Worm (Caenorhabditis elegans) whole organism, late embryonic: ENCODE measurements around the gene C05G5.5.

ENCODE experiments used
- F13H6.1 ChIP-seq: sonication (generic microtip); optimal IDR thresholded peaks from 2 replicates; lab custom pipeline; 2016; ENCODE audit warnings: missing genetic modification characterization, missing compliant biosample characterization
- K02D7.2 ChIP-seq: sonication (generic microtip); optimal IDR thresholded peaks from 2 replicates; lab custom pipeline; 2017; ENCODE audit warnings: mild to moderate bottlenecking, missing genetic modification characterization, missing compliant biosample characterization
- K09A11.1 ChIP-seq: sonication (generic microtip); optimal IDR thresholded peaks from 2 replicates; lab custom pipeline; 2017; ENCODE audit warnings: antibody characterized with exemption, mild to moderate bottlenecking, missing genetic modification characterization, missing compliant biosample characterization; ENCODE audit not compliant: insufficient read depth
- Y22D7AL.16 ChIP-seq: sonication (generic microtip); optimal IDR thresholded peaks from 2 replicates; lab custom pipeline; 2016; ENCODE audit warnings: missing genetic modification characterization, missing compliant biosample characterization
- ahr-1 ChIP-seq: sonication (generic microtip); optimal IDR thresholded peaks from 2 replicates; lab custom pipeline; 2016; ENCODE audit warnings: missing genetic modification characterization, missing compliant biosample characterization
- ama-1 ChIP-seq: fragments of 150-350 bp; optimal IDR thresholded peaks from 2 replicates; lab custom pipeline; 2014
- ceh-14 ChIP-seq: sonication (generic microtip); optimal IDR thresholded peaks from 2 replicates; lab custom pipeline; 2016; ENCODE audit warnings: missing genotype, missing genetic modification characterization, missing compliant biosample characterization
- ceh-18 ChIP-seq: sonication (generic microtip); optimal IDR thresholded peaks from 2 replicates; lab custom pipeline; 2016; ENCODE audit warnings: missing genetic modification characterization, missing compliant biosample characterization
- ceh-2 ChIP-seq: sonication (generic microtip); optimal IDR thresholded peaks from 2 replicates; lab custom pipeline; 2016; ENCODE audit warnings: missing genotype, missing genetic modification characterization, missing compliant biosample characterization
- ceh-22 ChIP-seq: sonication (generic microtip); optimal IDR thresholded peaks from 2 replicates; lab custom pipeline; 2017; ENCODE audit warnings: missing biosample characterization, missing genetic modification characterization
- ceh-24 ChIP-seq: sonication (generic microtip); optimal IDR thresholded peaks from 2 replicates; lab custom pipeline; 2016; ENCODE audit warnings: mild to moderate bottlenecking, missing genetic modification characterization, missing compliant biosample characterization
- ceh-30 ChIP-seq: fragments of 150-350 bp; optimal IDR thresholded peaks from 2 replicates; lab custom pipeline; 2014; ENCODE audit warnings: missing biosample characterization, missing genetic modification characterization
- ceh-34 ChIP-seq: sonication (generic microtip); optimal IDR thresholded peaks from 2 replicates; lab custom pipeline; 2016; ENCODE audit warnings: mild to moderate bottlenecking, missing genetic modification characterization, missing compliant biosample characterization
- ceh-45 ChIP-seq: fragments of 200-800 bp; sonication (Bioruptor generic); IDR thresholded peaks from 2 replicates; pipeline ENCODE4 v1.3.6; 2022; ENCODE audit warnings: missing genetic modification reagents, missing genetic modification characterization, missing compliant biosample characterization
- ceh-48 ChIP-seq: sonication (generic microtip); optimal IDR thresholded peaks from 2 replicates; lab custom pipeline; 2016; ENCODE audit warnings: missing genetic modification characterization, inconsistent platforms, missing compliant biosample characterization
- ceh-6 ChIP-seq: fragments of 200-800 bp; sonication (Bioruptor generic); optimal IDR thresholded peaks from 2 replicates; lab custom pipeline; 2018; ENCODE audit warnings: mild to moderate bottlenecking, missing genetic modification characterization, missing compliant biosample characterization
- ceh-9 ChIP-seq: sonication (generic microtip); optimal IDR thresholded peaks from 2 replicates; lab custom pipeline; 2016; ENCODE audit warnings: mild to moderate bottlenecking, missing genetic modification characterization, inconsistent platforms, missing compliant biosample characterization
- che-1 ChIP-seq: sonication (generic microtip); optimal IDR thresholded peaks from 2 replicates; lab custom pipeline; 2016; ENCODE audit warnings: mild to moderate bottlenecking, missing genetic modification characterization, missing compliant biosample characterization
- dmd-4 ChIP-seq: sonication (generic microtip); optimal IDR thresholded peaks from 2 replicates; lab custom pipeline; 2016; ENCODE audit warnings: borderline replicate concordance, missing genetic modification characterization, missing compliant biosample characterization
- dve-1 ChIP-seq: sonication (generic microtip); optimal IDR thresholded peaks from 2 replicates; lab custom pipeline; 2017; ENCODE audit warnings: antibody characterized with exemption, mild to moderate bottlenecking, missing genetic modification characterization, missing compliant biosample characterization
- elt-2 ChIP-seq: sonication (generic microtip); optimal IDR thresholded peaks from 2 replicates; lab custom pipeline; 2016; ENCODE audit warnings: missing genetic modification reagents, missing genetic modification characterization, missing compliant biosample characterization
- fkh-10 ChIP-seq: fragments of 150-350 bp; optimal IDR thresholded peaks from 2 replicates; lab custom pipeline; 2014; ENCODE audit warnings: missing biosample characterization, missing genetic modification reagents, missing genetic modification characterization
- gmeb-2 ChIP-seq: sonication (generic microtip); optimal IDR thresholded peaks from 2 replicates; lab custom pipeline; 2016; ENCODE audit warnings: missing genetic modification characterization, inconsistent platforms, missing compliant biosample characterization
- hlh-13 ChIP-seq: fragments of 200-800 bp; sonication (Bioruptor generic); optimal IDR thresholded peaks from 2 replicates; lab custom pipeline; 2018; ENCODE audit warnings: mild to moderate bottlenecking, missing genetic modification characterization, missing compliant biosample characterization
- hlh-15 ChIP-seq: sonication (generic microtip); optimal IDR thresholded peaks from 2 replicates; lab custom pipeline; 2016; ENCODE audit warnings: missing genetic modification characterization, missing compliant biosample characterization
- hlh-6 ChIP-seq: sonication (generic microtip); optimal IDR thresholded peaks from 2 replicates; lab custom pipeline; 2016; ENCODE audit warnings: missing genotype, missing genetic modification characterization, missing compliant biosample characterization
- hlh-8 ChIP-seq: sonication (generic microtip); optimal IDR thresholded peaks from 2 replicates; lab custom pipeline; 2016; ENCODE audit warnings: missing genotype, missing genetic modification characterization, missing compliant biosample characterization
- lim-6 ChIP-seq: sonication (generic microtip); optimal IDR thresholded peaks from 2 replicates; lab custom pipeline; 2016; ENCODE audit warnings: missing genetic modification characterization, missing compliant biosample characterization
- lin-11 ChIP-seq: fragments of 200-800 bp; sonication (Bioruptor generic); optimal IDR thresholded peaks from 2 replicates; lab custom pipeline; 2018; ENCODE audit warnings: mild to moderate bottlenecking, missing genetic modification characterization, missing compliant biosample characterization
- madf-2 ChIP-seq: sonication (generic microtip); optimal IDR thresholded peaks from 2 replicates; lab custom pipeline; 2017; ENCODE audit warnings: missing genetic modification characterization, missing compliant biosample characterization
- nfya-1 ChIP-seq: sonication (generic microtip); optimal IDR thresholded peaks from 2 replicates; lab custom pipeline; 2017; ENCODE audit warnings: missing genetic modification characterization, mild to moderate bottlenecking, missing compliant biosample characterization, antibody characterized with exemption, moderate library complexity
- nhr-11 ChIP-seq: fragments of 150-350 bp; optimal IDR thresholded peaks from 2 replicates; lab custom pipeline; 2014; ENCODE audit warnings: missing biosample characterization, missing genetic modification characterization
- nhr-232 ChIP-seq: sonication (generic microtip); optimal IDR thresholded peaks from 2 replicates; lab custom pipeline; 2016; ENCODE audit warnings: missing genetic modification characterization, missing compliant biosample characterization
- npax-4 ChIP-seq: sonication (generic microtip); optimal IDR thresholded peaks from 2 replicates; lab custom pipeline; 2016; ENCODE audit warnings: missing genetic modification characterization, missing compliant biosample characterization
- pat-9 ChIP-seq: fragments of 200-800 bp; sonication (Bioruptor generic); optimal IDR thresholded peaks from 2 replicates; lab custom pipeline; 2018; ENCODE audit warnings: mild to moderate bottlenecking, missing genetic modification characterization, moderate library complexity, missing compliant biosample characterization
- pax-1 ChIP-seq: fragments of 150-350 bp; optimal IDR thresholded peaks from 2 replicates; lab custom pipeline; 2014; ENCODE audit warnings: missing biosample characterization, missing genetic modification characterization
- pha-2 ChIP-seq: sonication (generic microtip); optimal IDR thresholded peaks from 2 replicates; lab custom pipeline; 2017; ENCODE audit warnings: mild to moderate bottlenecking, missing genetic modification characterization, missing compliant biosample characterization
- pha-4 ChIP-seq: fragments of 150-350 bp; optimal IDR thresholded peaks from 2 replicates; lab custom pipeline; 2018; ENCODE audit warnings: missing biosample characterization, missing genetic modification reagents, missing genetic modification characterization
- pqm-1 ChIP-seq: sonication (generic microtip); optimal IDR thresholded peaks from 2 replicates; lab custom pipeline; 2016; ENCODE audit warnings: missing genetic modification characterization, missing compliant biosample characterization
- sdc-2 ChIP-seq: sonication (generic microtip); optimal IDR thresholded peaks from 2 replicates; lab custom pipeline; 2016; ENCODE audit warnings: missing genotype, missing genetic modification characterization, missing compliant biosample characterization
- sox-2 ChIP-seq: fragments of 200-800 bp; sonication (Bioruptor generic); IDR thresholded peaks from 2 replicates; pipeline ENCODE4 v1.3.6; 2022; ENCODE audit warnings: missing genetic modification reagents, missing genetic modification characterization, missing compliant biosample characterization
- sox-4 ChIP-seq: sonication (generic microtip); optimal IDR thresholded peaks from 2 replicates; lab custom pipeline; 2017; ENCODE audit warnings: mild to moderate bottlenecking, missing genetic modification characterization, inconsistent platforms, missing compliant biosample characterization
- syd-9 ChIP-seq: sonication (generic microtip); optimal IDR thresholded peaks from 2 replicates; lab custom pipeline; 2016; ENCODE audit warnings: mild to moderate bottlenecking, missing genetic modification characterization, moderate library complexity, missing compliant biosample characterization
- tbx-7 ChIP-seq: sonication (generic microtip); optimal IDR thresholded peaks from 2 replicates; lab custom pipeline; 2016; ENCODE audit warnings: missing genotype, missing genetic modification characterization, missing compliant biosample characterization
- ttx-3 ChIP-seq: sonication (generic microtip); optimal IDR thresholded peaks from 2 replicates; lab custom pipeline; 2016; ENCODE audit warnings: missing genetic modification reagents, missing genetic modification characterization, missing compliant biosample characterization
- unc-3 ChIP-seq, 2 experiments: fragments of 200-800 bp in 1 of 2; sonication (Bioruptor generic) in 1 of 2; sonication (generic microtip) in 1 of 2; conservative IDR thresholded peaks in 1 of 2; optimal IDR thresholded peaks in 1 of 2; 2 replicates each; pipeline versions ENCODE4 v1.3.6 to Lab custom; 2016 to 2022; ENCODE audit warnings: missing compliant biosample characterization in 2 of 2, missing genetic modification characterization in 2 of 2, missing genetic modification reagents in 1 of 2
- unc-42 ChIP-seq: sonication (generic microtip); optimal IDR thresholded peaks from 2 replicates; lab custom pipeline; 2016; ENCODE audit warnings: missing genotype, missing genetic modification characterization, missing compliant biosample characterization
- zip-5 ChIP-seq: sonication (generic microtip); optimal IDR thresholded peaks from 2 replicates; lab custom pipeline; 2016; ENCODE audit warnings: missing genetic modification characterization, missing compliant biosample characterization
- ztf-16 ChIP-seq: sonication (generic microtip); optimal IDR thresholded peaks from 2 replicates; lab custom pipeline; 2017; ENCODE audit warnings: missing genetic modification characterization, missing compliant biosample characterization

The C05G5.5 gene

ce11 chrX:14709591-14709990 is 51.3 kb downstream of the C05G5.5 start:
- no peak for TF ChIP-seq ceh-18 (tag; lab: Kevin White, UChicago)
- no peak for TF ChIP-seq zip-5 (tag; lab: Kevin White, UChicago)
- no peak for TF ChIP-seq K02D7.2 (tag; lab: Kevin White, UChicago)
- no peak for TF ChIP-seq ceh-2
- TF ChIP-seq dve-1 (tag; lab: Kevin White, UChicago), result no peak
- TF ChIP-seq Y22D7AL.16 (tag; lab: Kevin White, UChicago), result no peak
- no peak for TF ChIP-seq pha-2 (tag; lab: Kevin White, UChicago)
- no peak for TF ChIP-seq K09A11.1 (tag; lab: Kevin White, UChicago)
- no peak for TF ChIP-seq ceh-45 (GFP tag; lab: Robert Waterston, UW)
- no peak for TF ChIP-seq pqm-1 (tag; lab: Kevin White, UChicago)
- TF ChIP-seq ceh-30 (tag; lab: Kevin White, UChicago), result no peak
- no peak for TF ChIP-seq npax-4 (tag; lab: Kevin White, UChicago)
- no peak for TF ChIP-seq lim-6 (tag; lab: Kevin White, UChicago)
- no peak for TF ChIP-seq ceh-6 (GFP tag; lab: Kevin White, UChicago)
- no peak for TF ChIP-seq sox-2 (GFP tag; lab: Robert Waterston, UW)
- TF ChIP-seq, all 69 proteins: peak for 0

ce11 chrX:14708176-14708642 is 52.7 kb downstream of the C05G5.5 start:
- TF ChIP-seq ahr-1 (tag; lab: Kevin White, UChicago), result no peak
- TF ChIP-seq pax-1 (tag; lab: Kevin White, UChicago), result no peak
- peak; percentile 44 for TF ChIP-seq syd-9 (tag; lab: Kevin White, UChicago)
- peak; percentile 49 for TF ChIP-seq ztf-16 (tag; lab: Kevin White, UChicago)
- TF ChIP-seq pha-4 (tag; lab: Kevin White, UChicago), result no peak
- no peak for TF ChIP-seq ttx-3 (tag; lab: Kevin White, UChicago)
- TF ChIP-seq sox-2 (GFP tag; lab: Robert Waterston, UW), result no peak
- no peak for TF ChIP-seq ceh-22 (tag; lab: Kevin White, UChicago)
- peak; percentile 44 for TF ChIP-seq elt-2 (tag; lab: Kevin White, UChicago)
- peak; percentile 5 for TF ChIP-seq ceh-6 (GFP tag; lab: Kevin White, UChicago)
- peak; percentile 38 for TF ChIP-seq dmd-4 (tag; lab: Kevin White, UChicago)
- TF ChIP-seq hlh-13 (GFP tag; lab: Kevin White, UChicago), result no peak
- peak; percentile 89 for TF ChIP-seq unc-42 (tag; lab: Kevin White, UChicago)
- TF ChIP-seq zip-5 (tag; lab: Kevin White, UChicago), result no peak
- TF ChIP-seq sdc-2 (tag; lab: Kevin White, UChicago), result peak; percentile 84
- no peak for TF ChIP-seq dve-1 (tag; lab: Kevin White, UChicago)
- peak; percentile 81 for TF ChIP-seq ceh-14 (tag; lab: Kevin White, UChicago)
- no peak for TF ChIP-seq sox-4 (tag; lab: Kevin White, UChicago)
- peak; percentile 87 for TF ChIP-seq ceh-48 (tag; lab: Kevin White, UChicago)
- TF ChIP-seq nhr-11 (tag; lab: Kevin White, UChicago), result no peak
- no peak for TF ChIP-seq pat-9 (tag; lab: Kevin White, UChicago)
- TF ChIP-seq F13H6.1 (tag; lab: Kevin White, UChicago), result peak; percentile 43
- no peak for TF ChIP-seq ceh-45 (GFP tag; lab: Robert Waterston, UW)
- no peak for TF ChIP-seq ceh-9 (tag; lab: Kevin White, UChicago)
- TF ChIP-seq ceh-30 (tag; lab: Kevin White, UChicago), result no peak
- peak; percentile 53 for TF ChIP-seq madf-2 (tag; lab: Kevin White, UChicago)
- TF ChIP-seq unc-3 (GFP tag; conservative IDR thresholded peaks at IDR 0.05; lab: Robert Waterston, UW), result no peak
- TF ChIP-seq unc-3 (tag; optimal IDR thresholded peaks at IDR 0.05; lab: Kevin White, UChicago), result peak; percentile 61
- no peak for TF ChIP-seq ceh-24 (tag; lab: Kevin White, UChicago)
- TF ChIP-seq ceh-18 (tag; lab: Kevin White, UChicago), result peak; percentile 97
- TF ChIP-seq hlh-15 (tag; lab: Kevin White, UChicago), result no peak
- TF ChIP-seq nfya-1, result peak; percentile 89
- TF ChIP-seq fkh-10 (GFP tag; lab: Kevin White, UChicago), result no peak
- peak; percentile 18 for TF ChIP-seq che-1 (tag; lab: Kevin White, UChicago)
- no peak for TF ChIP-seq gmeb-2
- TF ChIP-seq pqm-1 (tag; lab: Kevin White, UChicago), result peak; percentile 57
- TF ChIP-seq pha-2 (tag; lab: Kevin White, UChicago), result no peak
- no peak for TF ChIP-seq lin-11 (tag; lab: Kevin White, UChicago)
- peak; percentile 45 for TF ChIP-seq hlh-6
- TF ChIP-seq hlh-8, result no peak
- TF ChIP-seq ceh-34 (tag; lab: Kevin White, UChicago), result peak; percentile 82
- no peak for TF ChIP-seq tbx-7 (tag; lab: Kevin White, UChicago)
- no peak for TF ChIP-seq nhr-232 (tag; lab: Kevin White, UChicago)
- no peak for TF ChIP-seq ama-1 (lab: Kevin White, UChicago)
